Worm (Caenorhabditis elegans) whole organism, mixed stage, embryonic: ENCODE results near the gene aat-8.

Source experiments
- M03D4.4 ChIP-seq: sonication (generic microtip); optimal IDR thresholded peaks from 2 replicates; lab custom pipeline; 2017; ENCODE audit warnings: mild to moderate bottlenecking, missing genetic modification characterization, missing compliant biosample characterization
- bed-3 ChIP-seq: fragments of 200-800 bp; sonication (Bioruptor generic); optimal IDR thresholded peaks from 3 replicates; lab custom pipeline; 2018; ENCODE audit warnings: mild to moderate bottlenecking, missing genetic modification characterization, moderate library complexity, missing compliant biosample characterization
- blmp-1 ChIP-seq: fragments of 150-350 bp; optimal IDR thresholded peaks from 2 replicates; lab custom pipeline; 2014; ENCODE audit warnings: missing biosample characterization, missing genetic modification characterization
- ceh-39 ChIP-seq: fragments of 150-350 bp; optimal IDR thresholded peaks from 2 replicates; lab custom pipeline; 2014; ENCODE audit warnings: missing biosample characterization, missing genetic modification characterization
- ceh-43 ChIP-seq: fragments of 200-800 bp; sonication (Bioruptor generic); optimal IDR thresholded peaks from 2 replicates; lab custom pipeline; 2018; ENCODE audit warnings: mild to moderate bottlenecking, missing genetic modification characterization, moderate library complexity, missing compliant biosample characterization
- ces-1 ChIP-seq: fragments of 150-350 bp; optimal IDR thresholded peaks from 2 replicates; lab custom pipeline; 2014; ENCODE audit warnings: missing biosample characterization, missing genetic modification reagents, missing genetic modification characterization
- cnd-1 ChIP-seq: fragments of 200-800 bp; sonication (Bioruptor generic); optimal IDR thresholded peaks from 2 replicates; lab custom pipeline; 2018; ENCODE audit warnings: mild to moderate bottlenecking, missing genetic modification characterization, missing compliant biosample characterization
- elt-1 ChIP-seq: sonication (generic microtip); optimal IDR thresholded peaks from 2 replicates; lab custom pipeline; 2017; ENCODE audit warnings: missing genetic modification characterization, mild to moderate bottlenecking, missing compliant biosample characterization, antibody characterized with exemption, moderate library complexity, borderline replicate concordance; ENCODE audit not compliant: insufficient read depth
- elt-3 ChIP-seq: fragments of 150-350 bp; optimal IDR thresholded peaks from 2 replicates; lab custom pipeline; 2014; ENCODE audit warnings: missing biosample characterization, missing genetic modification characterization
- flh-1 ChIP-seq: fragments of 200-800 bp; sonication (Bioruptor generic); optimal IDR thresholded peaks from 2 replicates; lab custom pipeline; 2018; ENCODE audit warnings: mild to moderate bottlenecking, missing genetic modification characterization, moderate library complexity, missing compliant biosample characterization
- ham-2 ChIP-seq: fragments of 200-800 bp; sonication (Bioruptor generic); optimal IDR thresholded peaks from 2 replicates; lab custom pipeline; 2018; ENCODE audit warnings: mild to moderate bottlenecking, missing genetic modification characterization, missing compliant biosample characterization
- hlh-1 ChIP-seq: fragments of 150-350 bp; optimal IDR thresholded peaks from 2 replicates; lab custom pipeline; 2014; ENCODE audit warnings: missing biosample characterization, missing genetic modification reagents, missing genetic modification characterization
- lin-13 ChIP-seq: fragments of 150-350 bp; optimal IDR thresholded peaks from 2 replicates; lab custom pipeline; 2014; ENCODE audit warnings: missing biosample characterization, missing genetic modification characterization
- lin-32 ChIP-seq: fragments of 200-800 bp; sonication (Bioruptor generic); optimal IDR thresholded peaks from 2 replicates; lab custom pipeline; 2018; ENCODE audit warnings: mild to moderate bottlenecking, missing genetic modification characterization, missing compliant biosample characterization
- lsy-2 ChIP-seq: fragments of 150-350 bp; optimal IDR thresholded peaks from 2 replicates; lab custom pipeline; 2014; ENCODE audit warnings: missing biosample characterization, missing genetic modification characterization
- mab-5 ChIP-seq: fragments of 150-350 bp; optimal IDR thresholded peaks from 2 replicates; lab custom pipeline; 2014; ENCODE audit warnings: missing biosample characterization, missing genetic modification characterization
- mep-1 ChIP-seq: fragments of 150-350 bp; optimal IDR thresholded peaks from 2 replicates; lab custom pipeline; 2017; ENCODE audit warnings: missing biosample characterization, missing genetic modification reagents, missing genetic modification characterization, inconsistent platforms
- mls-2 ChIP-seq: sonication (generic microtip); optimal IDR thresholded peaks from 2 replicates; lab custom pipeline; 2016; ENCODE audit warnings: mild to moderate bottlenecking, missing genetic modification characterization, moderate library complexity, missing compliant biosample characterization
- nhr-12 ChIP-seq: fragments of 150-350 bp; optimal IDR thresholded peaks from 2 replicates; lab custom pipeline; 2014; ENCODE audit warnings: missing biosample characterization, missing genetic modification characterization
- nhr-2 ChIP-seq: fragments of 150-350 bp; optimal IDR thresholded peaks from 2 replicates; lab custom pipeline; 2014; ENCODE audit warnings: missing biosample characterization, missing genetic modification characterization
- nhr-237 ChIP-seq: fragments of 150-350 bp; optimal IDR thresholded peaks from 2 replicates; lab custom pipeline; 2014; ENCODE audit warnings: missing biosample characterization, missing genetic modification characterization
- nhr-28 ChIP-seq: fragments of 150-350 bp; optimal IDR thresholded peaks from 2 replicates; lab custom pipeline; 2014; ENCODE audit warnings: missing biosample characterization, missing genetic modification characterization
- nhr-76 ChIP-seq: sonication (generic microtip); optimal IDR thresholded peaks from 2 replicates; lab custom pipeline; 2017; ENCODE audit warnings: missing biosample characterization, missing genetic modification characterization
- pha-4 ChIP-seq: fragments of 150-350 bp; optimal IDR thresholded peaks from 2 replicates; lab custom pipeline; 2018; ENCODE audit warnings: missing biosample characterization, missing genetic modification reagents, missing genetic modification characterization
- sem-2 ChIP-seq: fragments of 200-800 bp; sonication (Bioruptor generic); optimal IDR thresholded peaks from 2 replicates; lab custom pipeline; 2018; ENCODE audit warnings: mild to moderate bottlenecking, missing genetic modification characterization, missing compliant biosample characterization
- snpc-4 ChIP-seq: fragments of 150-350 bp; optimal IDR thresholded peaks from 2 replicates; lab custom pipeline; 2014; ENCODE audit warnings: missing biosample characterization, missing genetic modification characterization
- sptf-1 ChIP-seq: sonication (generic microtip); optimal IDR thresholded peaks from 2 replicates; lab custom pipeline; 2017; ENCODE audit warnings: mild to moderate bottlenecking, missing genetic modification characterization, moderate library complexity, missing compliant biosample characterization
- tbx-8 ChIP-seq: fragments of 200-800 bp; sonication (Bioruptor generic); optimal IDR thresholded peaks from 2 replicates; lab custom pipeline; 2018; ENCODE audit warnings: mild to moderate bottlenecking, missing genetic modification characterization, moderate library complexity, missing compliant biosample characterization
- unc-120 ChIP-seq: sonication (generic microtip); optimal IDR thresholded peaks from 2 replicates; lab custom pipeline; 2017; ENCODE audit warnings: missing genetic modification characterization, missing compliant biosample characterization; ENCODE audit not compliant: poor library complexity, severe bottlenecking
- unc-39 ChIP-seq: fragments of 150-350 bp; optimal IDR thresholded peaks from 2 replicates; lab custom pipeline; 2014; ENCODE audit warnings: missing biosample characterization, missing genetic modification characterization
- unc-62 ChIP-seq: fragments of 150-350 bp; optimal IDR thresholded peaks from 2 replicates; lab custom pipeline; 2014; ENCODE audit warnings: missing biosample characterization, missing genetic modification reagents, missing genetic modification characterization
- ztf-11 ChIP-seq: fragments of 150-350 bp; optimal IDR thresholded peaks from 2 replicates; lab custom pipeline; 2014; ENCODE audit warnings: missing biosample characterization, missing genetic modification characterization

Gene aat-8

DNA sequence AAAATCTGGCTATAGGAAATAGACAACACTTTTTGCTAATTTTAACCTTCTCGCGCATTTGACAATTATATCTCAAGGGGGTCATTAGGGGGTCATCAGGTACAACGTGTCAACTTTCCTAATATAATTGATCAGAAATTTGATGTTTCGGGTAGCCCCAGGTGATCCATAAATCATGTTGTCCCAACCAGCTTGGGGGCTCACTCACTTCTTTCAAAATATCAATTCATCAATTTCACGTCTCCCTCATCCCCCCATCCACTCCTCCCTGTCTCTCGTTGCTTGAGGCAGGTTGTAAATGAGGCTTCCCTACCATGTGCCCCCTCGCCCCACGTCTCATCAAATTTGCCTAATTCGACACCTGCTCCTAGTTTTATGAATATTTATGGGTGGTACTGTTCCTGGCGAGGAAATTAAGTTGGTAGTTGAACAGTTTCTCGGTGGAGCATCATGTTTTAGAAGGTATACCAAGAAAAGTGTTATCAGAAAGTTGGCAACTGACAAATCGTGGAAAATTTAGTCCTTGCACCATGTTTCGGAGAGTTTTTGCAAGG lies 6.8 kb downstream of the aat-8 start:
- TF ChIP-seq ztf-11 (no peak), elt-3 (tag; lab: Kevin White, UChicago) (no peak), lin-32 (GFP tag; lab: Kevin White, UChicago) (no peak), hlh-1 (tag; lab: Kevin White, UChicago) (no peak), unc-62 (GFP tag; lab: Kevin White, UChicago) (peak; percentile 76), ham-2 (GFP tag; lab: Kevin White, UChicago) (no peak), ces-1 (peak; percentile 35)
- TF ChIP-seq, all 35 proteins: peak for 2

DNA sequence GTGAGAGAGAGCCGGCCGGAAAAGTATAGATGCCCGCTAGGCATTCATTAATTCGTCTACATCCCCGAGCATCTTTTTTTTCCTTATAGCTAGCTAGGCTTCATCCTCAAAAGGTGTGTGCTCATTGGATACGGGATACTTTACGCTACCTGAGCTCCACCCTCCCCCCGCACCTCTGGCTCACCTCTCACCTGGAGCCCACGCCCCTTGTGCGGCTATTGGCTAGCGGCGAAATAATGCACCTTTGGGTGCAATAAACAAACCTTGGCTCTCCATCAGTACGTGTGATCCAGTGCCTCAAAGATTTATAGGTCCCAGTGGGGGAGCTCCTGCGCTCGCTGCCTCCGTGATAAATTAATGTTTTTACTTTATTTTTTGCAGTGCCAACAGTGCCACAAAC lies 8.7 kb downstream of the aat-8 start:
- TF ChIP-seq flh-1 (no peak), unc-120 (tag; lab: Kevin White, UChicago) (peak; percentile 17), lsy-2 (tag; lab: Kevin White, UChicago) (peak; percentile 45), blmp-1 (tag; lab: Kevin White, UChicago) (no peak), cnd-1 (no peak)

DNA sequence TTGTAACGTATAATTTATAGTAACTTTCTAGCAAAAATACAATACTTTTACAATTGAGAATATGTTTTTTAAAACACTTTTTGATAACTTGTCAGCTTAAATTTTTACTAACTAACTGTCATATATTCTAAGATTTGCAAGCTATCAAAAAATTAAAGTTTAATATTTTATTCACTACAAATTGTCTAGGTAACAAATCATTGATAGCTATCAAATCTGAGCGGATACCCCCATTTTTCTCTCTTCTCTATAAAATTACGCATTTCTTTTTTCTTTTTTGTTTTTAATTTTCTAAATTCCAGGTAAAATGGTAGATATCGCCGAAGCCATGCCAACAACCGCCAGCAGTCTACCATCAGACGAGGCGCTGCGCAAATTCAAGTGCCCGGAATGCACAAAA lies 9.3 kb downstream of the aat-8 start, which contains the start of gene zag-1:
Gene zag-1, plus strand, starts transcription at position 301 of the 400 bp plus-strand sequence.
- peak; percentile 4 for TF ChIP-seq blmp-1 (tag; lab: Kevin White, UChicago)
- TF ChIP-seq ceh-39 (tag; lab: Kevin White, UChicago) = no peak
- TF ChIP-seq, all 35 proteins: peak for 1

DNA sequence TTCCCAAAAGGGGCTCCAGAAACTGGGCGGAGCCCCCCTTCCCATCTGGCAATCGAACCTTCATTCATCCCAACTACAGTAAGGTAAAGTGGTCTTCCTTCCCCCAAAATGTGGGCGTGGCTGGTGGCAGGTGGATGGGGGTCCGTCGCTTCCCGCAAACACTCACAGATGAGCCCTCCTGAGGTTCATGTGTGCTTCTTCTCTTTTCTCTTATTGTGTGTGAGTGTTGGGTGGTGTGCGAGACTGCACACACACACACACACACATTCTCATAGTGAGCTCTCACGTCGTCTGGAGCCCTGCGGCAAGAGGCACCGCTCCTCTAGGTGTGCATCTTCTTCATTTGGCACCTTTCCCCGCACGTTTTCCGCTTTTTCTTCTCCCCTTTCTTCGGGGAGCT lies 10.2 kb downstream of the aat-8 start:
- TF ChIP-seq tbx-8 (GFP tag; lab: Kevin White, UChicago) (no peak), mep-1 (tag; lab: Kevin White, UChicago) (no peak), bed-3 (GFP tag; lab: Kevin White, UChicago) (no peak), unc-62 (GFP tag; lab: Kevin White, UChicago) (no peak), nhr-12 (tag; lab: Kevin White, UChicago) (no peak), M03D4.4 (tag; lab: Kevin White, UChicago) (no peak), pha-4 (tag; lab: Kevin White, UChicago) (no peak), snpc-4 (tag; lab: Kevin White, UChicago) (no peak), flh-1 (peak; percentile 17), ces-1 (no peak), elt-1 (tag; lab: Kevin White, UChicago) (no peak), unc-120 (tag; lab: Kevin White, UChicago) (peak; percentile 15), lin-13 (no peak), sptf-1 (peak; percentile 41), nhr-2 (tag; lab: Kevin White, UChicago) (no peak), nhr-237 (tag; lab: Kevin White, UChicago) (no peak), sem-2 (GFP tag; lab: Kevin White, UChicago) (no peak), mls-2 (peak; percentile 50), nhr-76 (tag; lab: Kevin White, UChicago) (no peak)

DNA sequence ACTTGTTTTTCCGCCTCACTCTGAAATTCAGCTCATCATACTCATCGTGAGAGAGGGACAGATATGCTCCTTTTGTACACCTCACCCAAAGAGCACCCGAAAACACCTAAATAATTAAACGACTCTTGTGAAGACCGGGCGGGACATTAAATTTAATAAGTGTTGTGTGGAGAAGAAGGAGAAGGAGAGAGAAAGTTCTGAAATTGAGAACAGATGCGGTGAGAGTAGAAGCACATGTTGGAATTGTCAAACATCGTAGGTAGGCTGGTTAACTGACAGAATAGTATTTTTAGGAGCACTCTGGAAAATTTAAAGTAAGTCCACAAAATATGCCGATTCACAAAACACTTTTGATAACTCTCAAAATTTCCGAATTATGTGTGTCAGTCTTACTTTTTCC lies 11.3 kb downstream of the aat-8 start:
- TF ChIP-seq ztf-11 (no peak), ces-1 (no peak), unc-39 (no peak)
- TF ChIP-seq, all 35 proteins: peak for 0

DNA sequence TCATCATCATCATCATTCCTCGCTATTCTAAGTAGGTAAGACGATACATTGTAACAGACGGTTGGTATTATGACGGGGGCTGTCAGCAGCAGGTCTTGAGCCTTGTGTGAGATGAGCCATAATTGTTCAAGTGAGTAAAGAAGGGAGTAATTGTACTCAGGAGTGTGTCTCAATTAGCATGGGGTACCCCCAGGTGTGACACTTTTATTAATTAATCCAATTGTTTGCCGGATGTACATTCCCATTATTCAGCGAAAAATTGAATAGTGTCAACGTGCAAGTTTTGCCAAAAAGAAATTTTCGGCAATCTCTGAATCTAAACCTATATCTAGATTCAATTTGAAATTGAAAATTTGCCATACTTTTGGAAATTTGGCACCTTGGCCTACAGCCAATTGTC lies 15.9 kb downstream of the aat-8 start:
- no peak for TF ChIP-seq mab-5 (tag; lab: Kevin White, UChicago)
- TF ChIP-seq bed-3 (GFP tag; lab: Kevin White, UChicago) = no peak
- TF ChIP-seq ces-1 = peak; percentile 79
- TF ChIP-seq lin-32 (GFP tag; lab: Kevin White, UChicago) = peak; percentile 65
- no peak for TF ChIP-seq hlh-1 (tag; lab: Kevin White, UChicago)
- peak; percentile 24 for TF ChIP-seq nhr-2 (tag; lab: Kevin White, UChicago)
- TF ChIP-seq ceh-43 = peak; percentile 52
- TF ChIP-seq lin-13 = no peak
- TF ChIP-seq nhr-28 (tag; lab: Kevin White, UChicago) = no peak
- no peak for TF ChIP-seq unc-39
